Worm (Caenorhabditis elegans): ENCODE measurements around the gene K02E7.12.

DNA sequence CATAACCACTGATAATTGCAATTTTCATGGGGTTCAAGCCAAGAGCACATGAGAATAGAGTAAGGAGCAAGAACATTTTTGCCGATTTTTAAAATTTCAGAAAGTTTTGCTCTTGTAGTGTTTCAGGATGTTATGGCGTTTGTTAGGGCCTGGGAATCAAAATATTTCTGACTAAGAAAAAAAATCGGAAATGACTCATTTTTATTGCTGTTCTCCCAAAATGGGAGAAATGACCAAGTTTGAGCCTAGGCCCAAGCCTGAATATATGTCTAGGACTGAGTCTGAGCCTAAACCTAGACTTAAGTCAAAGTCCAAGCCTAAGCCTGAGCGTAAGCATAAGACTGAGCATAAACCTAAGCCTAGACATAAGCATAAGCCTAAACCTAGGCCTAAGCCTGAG is 33.4 kb downstream of the K02E7.12 start, which contains the start of gene T13B5.9:
- TF ChIP-seq aly-2 (tag; optimal IDR thresholded peaks at IDR 0.05), result no peak
- no peak for TF ChIP-seq elt-2 (tag; optimal IDR thresholded peaks at IDR 0.05)
- TF ChIP-seq nhr-76 (tag; optimal IDR thresholded peaks at IDR 0.05), result no peak
- no peak for TF ChIP-seq sea-2 (GFP tag; optimal IDR thresholded peaks at IDR 0.05)
- TF ChIP-seq ztf-11 (tag; optimal IDR thresholded peaks at IDR 0.05), result no peak
- TF ChIP-seq ZK546.5 (tag; optimal IDR thresholded peaks at IDR 0.05), result no peak
- no peak for TF ChIP-seq mdl-1 (tag; optimal IDR thresholded peaks at IDR 0.05)
- no peak for TF ChIP-seq hmg-11 (tag; optimal IDR thresholded peaks at IDR 0.05)
- TF ChIP-seq ama-1 (optimal IDR thresholded peaks at IDR 0.05), result no peak
- TF ChIP-seq lin-39 (tag; optimal IDR thresholded peaks at IDR 0.05), result no peak
- no peak for TF ChIP-seq daf-12 (tag; optimal IDR thresholded peaks at IDR 0.05)
- no peak for TF ChIP-seq ztf-4 (tag; optimal IDR thresholded peaks at IDR 0.05)
- no peak for TF ChIP-seq egl-27 (tag; optimal IDR thresholded peaks at IDR 0.05)
